Fruit fly (Drosophila melanogaster) whole organism, wandering third instar larva: ENCODE data around the gene CG42688.

ENCODE experiments used
- Abd-B ChIP-seq: fragments of >200 bp; optimal IDR thresholded peaks from 2 replicates; lab custom pipeline; 2017; ENCODE audit warnings: missing biosample characterization, missing genetic modification characterization
- CG32264 ChIP-seq: fragments of 200-800 bp; sonication (Bioruptor generic); optimal IDR thresholded peaks from 2 replicates; lab custom pipeline; 2016; ENCODE audit warnings: missing biosample characterization, missing genetic modification characterization
- CG9705 ChIP-seq: fragments of 200-800 bp; sonication (Bioruptor generic); optimal IDR thresholded peaks from 2 replicates; lab custom pipeline; 2018; ENCODE audit warnings: missing biosample characterization, mild to moderate bottlenecking, missing genetic modification characterization
- CrebA ChIP-seq: fragments of 200-800 bp; sonication (Bioruptor generic); optimal IDR thresholded peaks from 2 replicates; lab custom pipeline; 2016; ENCODE audit warnings: missing biosample characterization, mild to moderate bottlenecking, missing genetic modification characterization, borderline replicate concordance
- Dif ChIP-seq: fragments of 200-275, 200-300 bp; sonication (Bioruptor generic); optimal IDR thresholded peaks from 2 replicates; lab custom pipeline; 2018; ENCODE audit warnings: missing biosample characterization, missing genetic modification characterization; ENCODE audit not compliant: partially characterized antibody
- GATAd ChIP-seq: sonication (Bioruptor generic); optimal IDR thresholded peaks from 2 replicates; lab custom pipeline; 2016; ENCODE audit warnings: missing biosample characterization, missing genetic modification characterization
- HLH106 ChIP-seq: fragments of 200-800 bp; optimal IDR thresholded peaks from 3 replicates; lab custom pipeline; 2019; ENCODE audit warnings: missing biosample characterization, mild to moderate bottlenecking, missing genetic modification characterization, moderate library complexity
- Hnf4 ChIP-seq: fragments of 200-800 bp; sonication (Bioruptor generic); optimal IDR thresholded peaks from 2 replicates; lab custom pipeline; 2016; ENCODE audit warnings: missing biosample characterization, mild to moderate bottlenecking, missing genetic modification characterization
- Hr78 ChIP-seq: fragments of >200 bp; optimal IDR thresholded peaks from 2 replicates; lab custom pipeline; 2017; ENCODE audit warnings: missing biosample characterization, missing genetic modification characterization
- Hr83 ChIP-seq: fragments of 200-300 bp; sonication (Bioruptor generic); optimal IDR thresholded peaks from 2 replicates; lab custom pipeline; 2016; ENCODE audit warnings: missing biosample characterization, mild to moderate bottlenecking, missing genetic modification characterization, moderate library complexity; ENCODE audit not compliant: poor library complexity, severe bottlenecking
- Jra ChIP-seq: sonication (Bioruptor generic); optimal IDR thresholded peaks from 2 replicates; lab custom pipeline; 2016; ENCODE audit warnings: missing biosample characterization, missing genetic modification characterization
- Mio ChIP-seq: sonication (Bioruptor generic); optimal IDR thresholded peaks from 2 replicates; lab custom pipeline; 2016; ENCODE audit warnings: missing biosample characterization, missing genetic modification characterization
- Myc ChIP-seq: fragments of >200 bp; optimal IDR thresholded peaks from 2 replicates; lab custom pipeline; 2017
- OdsH ChIP-seq: fragments of 200-800 bp; sonication (Bioruptor generic); optimal IDR thresholded peaks from 2 replicates; lab custom pipeline; 2016; ENCODE audit warnings: missing biosample characterization, mild to moderate bottlenecking, missing genetic modification characterization
- Rel ChIP-seq, 2 experiments: fragments of 200-800 bp; sonication (Bioruptor generic) in 1 of 2; optimal IDR thresholded peaks; 2 replicates in 1 of 2; 3 replicates in 1 of 2; lab custom pipeline; 2016 to 2019; ENCODE audit warnings: mild to moderate bottlenecking in 2 of 2, missing biosample characterization in 2 of 2, missing genetic modification characterization in 2 of 2, moderate library complexity in 1 of 2
- Sp1 ChIP-seq: fragments of 200-800 bp; sonication (Bioruptor generic); optimal IDR thresholded peaks from 3 replicates; lab custom pipeline; 2019; ENCODE audit warnings: missing biosample characterization, mild to moderate bottlenecking, missing genetic modification characterization, moderate library complexity
- Vsx2 ChIP-seq: fragments of 200-300, 225-300 bp; sonication (Bioruptor generic); optimal IDR thresholded peaks from 2 replicates; lab custom pipeline; 2018; ENCODE audit warnings: missing biosample characterization, missing genetic modification characterization; ENCODE audit not compliant: partially characterized antibody
- brk ChIP-seq: fragments of 200-800 bp; sonication (Bioruptor generic); optimal IDR thresholded peaks from 2 replicates; lab custom pipeline; 2016; ENCODE audit warnings: missing biosample characterization, mild to moderate bottlenecking, missing genetic modification characterization
- dl ChIP-seq, 2 experiments: fragments of 175-275, 200-275 bp in 1 of 2; fragments of 200-275 bp in 1 of 2; sonication (Bioruptor generic); optimal IDR thresholded peaks; lab custom pipeline; 2018; ENCODE audit warnings: mild to moderate bottlenecking in 2 of 2, missing biosample characterization in 2 of 2, missing genetic modification characterization in 2 of 2, moderate library complexity in 2 of 2; ENCODE audit not compliant: partially characterized antibody in 2 of 2, insufficient read depth in 1 of 2
- dmrt93B ChIP-seq: fragments of 200-800 bp; sonication (Bioruptor generic); optimal IDR thresholded peaks from 2 replicates; lab custom pipeline; 2018; ENCODE audit warnings: missing biosample characterization, mild to moderate bottlenecking, missing genetic modification characterization
- ey ChIP-seq: fragments of 200-800 bp; sonication (Bioruptor generic); optimal IDR thresholded peaks from 2 replicates; lab custom pipeline; 2016; ENCODE audit warnings: missing biosample characterization, missing genetic modification characterization
- foxo ChIP-seq, 2 experiments: fragments of 200-800 bp; sonication (Bioruptor generic); optimal IDR thresholded peaks; 2 replicates in 1 of 2; 3 replicates in 1 of 2; lab custom pipeline; 2016 to 2017; ENCODE audit warnings: missing biosample characterization in 2 of 2, missing genetic modification characterization in 2 of 2
- fru ChIP-seq: fragments of 200-800 bp; sonication (Bioruptor generic); optimal IDR thresholded peaks from 3 replicates; lab custom pipeline; 2016; ENCODE audit warnings: missing biosample characterization, mild to moderate bottlenecking, missing genetic modification characterization
- h ChIP-seq: fragments of 200-800 bp; sonication (Bioruptor generic); optimal IDR thresholded peaks from 3 replicates; lab custom pipeline; 2016; ENCODE audit warnings: missing biosample characterization, mild to moderate bottlenecking, missing genetic modification characterization
- jim ChIP-seq: fragments of 175-275, 200-325 bp; sonication (Bioruptor generic); optimal IDR thresholded peaks from 2 replicates; lab custom pipeline; 2016; ENCODE audit warnings: missing biosample characterization, mild to moderate bottlenecking, missing genetic modification characterization
- lola ChIP-seq: fragments of >200 bp; optimal IDR thresholded peaks from 2 replicates; lab custom pipeline; 2017; ENCODE audit warnings: missing biosample characterization, missing genetic modification characterization
- psq ChIP-seq: fragments of 200-800 bp; sonication (Bioruptor generic); optimal IDR thresholded peaks from 3 replicates; lab custom pipeline; 2017; ENCODE audit warnings: missing biosample characterization, mild to moderate bottlenecking, missing genetic modification characterization, moderate library complexity
- rgr ChIP-seq: fragments of 200-800 bp; sonication (Bioruptor generic); optimal IDR thresholded peaks from 3 replicates; lab custom pipeline; 2016; ENCODE audit warnings: missing biosample characterization, mild to moderate bottlenecking, missing genetic modification characterization
- sage ChIP-seq: fragments of 200-800 bp; sonication (Bioruptor generic); optimal IDR thresholded peaks from 2 replicates; lab custom pipeline; 2016; ENCODE audit warnings: missing biosample characterization, mild to moderate bottlenecking, missing genetic modification characterization
- sv ChIP-seq: fragments of 200-800 bp; sonication (Bioruptor generic); optimal IDR thresholded peaks from 3 replicates; lab custom pipeline; 2016; ENCODE audit warnings: missing biosample characterization, missing genetic modification characterization
- tai ChIP-seq: sonication (Bioruptor generic); optimal IDR thresholded peaks from 2 replicates; lab custom pipeline; 2016; ENCODE audit warnings: missing biosample characterization, missing genetic modification characterization
- woc ChIP-seq: sonication (Bioruptor generic); optimal IDR thresholded peaks from 2 replicates; lab custom pipeline; 2016; ENCODE audit warnings: missing biosample characterization, mild to moderate bottlenecking, missing genetic modification characterization

The CG42688 gene

dm6 chr2L:19156737-19157287 is 25.8 kb downstream of the CG42688 start:
- TF ChIP-seq sv: no peak
- TF ChIP-seq OdsH (GFP tag; lab: Kevin White, UChicago): no peak
- TF ChIP-seq CG9705: no peak
- TF ChIP-seq rgr (GFP tag; lab: Kevin White, UChicago): no peak
- no peak for TF ChIP-seq foxo (GFP tag; optimal IDR thresholded peaks at IDR 0.05; lab: Kevin White, UChicago)
- TF ChIP-seq Jra: no peak
- no peak for TF ChIP-seq woc (GFP tag; lab: Kevin White, UChicago)
- TF ChIP-seq psq: no peak
- TF ChIP-seq jim (GFP tag; lab: Kevin White, UChicago): no peak
- peak; percentile 35 for TF ChIP-seq Hr83 (GFP tag; lab: Kevin White, UChicago)
- no peak for TF ChIP-seq Dif (GFP tag; lab: Kevin White, UChicago)
- no peak for TF ChIP-seq Abd-B (GFP tag; lab: Kevin White, UChicago)
- no peak for TF ChIP-seq h (GFP tag; lab: Kevin White, UChicago)
- no peak for TF ChIP-seq dmrt93B
- no peak for TF ChIP-seq dl (GFP tag; optimal IDR thresholded peaks at IDR 0.05; lab: Kevin White, UChicago; ENCODE audit: insufficient read depth in 1 of 2, partially characterized antibody in 2 of 2)
- TF ChIP-seq Sp1 (GFP tag; lab: Kevin White, UChicago): no peak
- no peak for TF ChIP-seq Rel (GFP tag; optimal IDR thresholded peaks at IDR 0.05; lab: Kevin White, UChicago)
- TF ChIP-seq Rel (tag; optimal IDR thresholded peaks at IDR 0.05; lab: Kevin White, UChicago): peak; percentile 74

- TF ChIP-seq woc (GFP tag; lab: Kevin White, UChicago) (peak; percentile 33), h (GFP tag; lab: Kevin White, UChicago) (peak; percentile 67), Myc (lab: Kevin White, UChicago) (no peak), foxo (GFP tag; optimal IDR thresholded peaks at IDR 0.05; lab: Kevin White, UChicago) (peak in 1 of 2 experiments; percentile 8), fru (GFP tag; lab: Kevin White, UChicago) (peak; percentile 4), Mio (no peak)
These were observed 26.5 kb downstream of the CG42688 start for dm6 chr2L:19155937-19156736.

DNA sequence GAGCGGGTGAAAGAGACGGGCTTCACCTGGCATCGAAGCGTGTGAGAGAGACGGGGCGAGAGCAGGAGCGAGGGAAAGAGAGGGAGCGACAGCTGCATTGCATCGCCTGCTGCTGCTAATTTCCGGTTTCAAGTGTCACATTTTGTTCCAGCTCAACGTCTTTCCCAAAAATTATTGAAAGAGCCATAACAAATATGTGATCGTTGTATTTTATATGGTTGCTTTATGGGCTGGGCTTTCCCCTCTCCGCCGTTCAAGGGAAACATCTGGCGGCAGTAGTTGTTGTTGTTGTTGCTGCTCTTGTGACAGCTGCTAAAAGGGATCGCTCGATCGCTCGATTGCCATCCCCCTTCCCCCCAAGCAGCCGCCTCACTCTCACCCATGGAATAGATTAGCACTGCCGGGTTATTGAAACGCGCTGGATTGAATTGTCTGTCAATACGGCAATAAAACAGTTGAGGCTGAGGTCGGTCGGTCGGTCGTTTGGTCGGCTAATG is 27.7 kb downstream of the CG42688 start:
- TF ChIP-seq Vsx2 (GFP tag; lab: Kevin White, UChicago) (no peak), dl (GFP tag; optimal IDR thresholded peaks at IDR 0.05; lab: Kevin White, UChicago; ENCODE audit: insufficient read depth in 1 of 2, partially characterized antibody in 2 of 2) (peak in 1 of 2 experiments; percentile 12), Rel (GFP tag; optimal IDR thresholded peaks at IDR 0.05; lab: Kevin White, UChicago) (no peak), Rel (tag; optimal IDR thresholded peaks at IDR 0.05; lab: Kevin White, UChicago) (peak; percentile 66), Mio (no peak), h (GFP tag; lab: Kevin White, UChicago) (peak; percentile 43), brk (GFP tag; lab: Kevin White, UChicago) (no peak), Hr78 (GFP tag; lab: Kevin White, UChicago) (no peak), Hr83 (GFP tag; lab: Kevin White, UChicago) (peak; percentile 50), jim (GFP tag; lab: Kevin White, UChicago) (peak; percentile 6), Sp1 (GFP tag; lab: Kevin White, UChicago) (no peak), woc (GFP tag; lab: Kevin White, UChicago) (peak; percentile 40), ey (GFP tag; lab: Kevin White, UChicago) (no peak), psq (peak; percentile 26), rgr (GFP tag; lab: Kevin White, UChicago) (no peak)

- TF ChIP-seq Vsx2 (GFP tag; lab: Kevin White, UChicago) (no peak), jim (GFP tag; lab: Kevin White, UChicago) (no peak)
These were observed 36.0 kb downstream of the CG42688 start for dm6 chr2L:19146645-19147044.

- TF ChIP-seq ey (GFP tag; lab: Kevin White, UChicago) (no peak), Dif (GFP tag; lab: Kevin White, UChicago) (no peak), CrebA (GFP tag; lab: Kevin White, UChicago) (no peak), foxo (GFP tag; optimal IDR thresholded peaks at IDR 0.05; lab: Kevin White, UChicago) (no peak), Myc (lab: Kevin White, UChicago) (no peak), Sp1 (GFP tag; lab: Kevin White, UChicago) (no peak), sage (GFP tag; lab: Kevin White, UChicago) (no peak), tai (GFP tag; lab: Kevin White, UChicago) (no peak), psq (peak; percentile 13), rgr (GFP tag; lab: Kevin White, UChicago) (no peak), lola (GFP tag; lab: Kevin White, UChicago) (no peak), Abd-B (GFP tag; lab: Kevin White, UChicago) (no peak), Vsx2 (GFP tag; lab: Kevin White, UChicago) (no peak), CG32264 (no peak), CG9705 (no peak), dl (GFP tag; optimal IDR thresholded peaks at IDR 0.05; lab: Kevin White, UChicago; ENCODE audit: insufficient read depth in 1 of 2, partially characterized antibody in 2 of 2) (no peak), jim (GFP tag; lab: Kevin White, UChicago) (no peak), Jra (no peak), Hnf4 (GFP tag; lab: Kevin White, UChicago) (no peak), GATAd (no peak), h (GFP tag; lab: Kevin White, UChicago) (peak; percentile 22), dmrt93B (no peak), OdsH (GFP tag; lab: Kevin White, UChicago) (no peak), brk (GFP tag; lab: Kevin White, UChicago) (no peak), HLH106 (tag; lab: Kevin White, UChicago) (no peak), Hr83 (GFP tag; lab: Kevin White, UChicago) (no peak), Hr78 (GFP tag; lab: Kevin White, UChicago) (no peak)
These were observed 36.6 kb downstream of the CG42688 start for dm6 chr2L:19146047-19146446.
